Fruit fly (Drosophila melanogaster): ENCODE measurements around the gene CG1136.

- no peak for TF ChIP-seq Hr83 (GFP tag; optimal IDR thresholded peaks at IDR 0.05; ENCODE audit: poor library complexity, severe bottlenecking)
- TF ChIP-seq fru (GFP tag; optimal IDR thresholded peaks at IDR 0.05): no peak
- TF ChIP-seq lola (GFP tag; optimal IDR thresholded peaks at IDR 0.05): no peak
- TF ChIP-seq usp (GFP tag; optimal IDR thresholded peaks at IDR 0.05): no peak
- TF ChIP-seq Abd-B (GFP tag; optimal IDR thresholded peaks at IDR 0.05): no peak
- no peak for TF ChIP-seq N (GFP tag; optimal IDR thresholded peaks at IDR 0.05)
- TF ChIP-seq Myc (optimal IDR thresholded peaks at IDR 0.05): no peak
- TF ChIP-seq Rel (GFP tag; optimal IDR thresholded peaks at IDR 0.05): no peak
- TF ChIP-seq Rel (tag; optimal IDR thresholded peaks at IDR 0.05): no peak
- no peak for TF ChIP-seq rgr (GFP tag; optimal IDR thresholded peaks at IDR 0.05)
- no peak for TF ChIP-seq ey (GFP tag; optimal IDR thresholded peaks at IDR 0.05)
Measured at dm6 chr3L:4028305-4028704, 18.1 kb upstream of the CG1136 start, which contains the start of the genes Gr64b and Gr64c.

All from whole organism, wandering third instar larva.